Fruit fly (Drosophila melanogaster): ENCODE measurements around the gene CG45075.

- TF ChIP-seq Hr4 (GFP tag; optimal IDR thresholded peaks at IDR 0.05): peak; percentile 49
- TF ChIP-seq eg (GFP tag; IDR thresholded peaks at IDR 0.05): no peak; the same call in 1 of the 3 replicates
- TF ChIP-seq CG8632 (GFP tag; optimal IDR thresholded peaks at IDR 0.05): no peak
- no peak for TF ChIP-seq Gug (GFP tag; IDR thresholded peaks at IDR 0.05)
- TF ChIP-seq vri (GFP tag; optimal IDR thresholded peaks at IDR 0.05): no peak
- peak; percentile 46 for TF ChIP-seq topi (GFP tag; optimal IDR thresholded peaks at IDR 0.05)
- peak; percentile 82 for TF ChIP-seq Eip78C (GFP tag)
- TF ChIP-seq Sox102F (GFP tag; optimal IDR thresholded peaks at IDR 0.05): no peak
- TF ChIP-seq dsx (GFP tag; optimal IDR thresholded peaks at IDR 0.05; ENCODE audit: poor library complexity, severe bottlenecking): no peak
- no peak for TF ChIP-seq CG11294 (GFP tag; IDR thresholded peaks at IDR 0.05)
- TF ChIP-seq CG3032 (tag; optimal IDR thresholded peaks at IDR 0.05): peak; percentile 57
- TF ChIP-seq Eip93F (GFP tag; optimal IDR thresholded peaks at IDR 0.05): no peak
- TF ChIP-seq Sox14 (GFP tag; optimal IDR thresholded peaks at IDR 0.05): peak; percentile 67
- no peak for TF ChIP-seq fkh (GFP tag; optimal IDR thresholded peaks at IDR 0.05)
These were observed 33.6 kb downstream of the CG45075 start, which contains the start of gene Arpc4 for dm6 chr2L:6124815-6125214.

All from whole organism, prepupa.